Worm (Caenorhabditis elegans) whole organism, mixed stage, embryonic: Measurements from ENCODE around the gene inft-2.

ENCODE experiments used
- M03D4.4 ChIP-seq: sonication (generic microtip); optimal IDR thresholded peaks from 2 replicates; lab custom pipeline; 2017; ENCODE audit warnings: mild to moderate bottlenecking, missing genetic modification characterization, missing compliant biosample characterization
- bed-3 ChIP-seq: fragments of 200-800 bp; sonication (Bioruptor generic); optimal IDR thresholded peaks from 3 replicates; lab custom pipeline; 2018; ENCODE audit warnings: mild to moderate bottlenecking, missing genetic modification characterization, moderate library complexity, missing compliant biosample characterization
- blmp-1 ChIP-seq: fragments of 150-350 bp; optimal IDR thresholded peaks from 2 replicates; lab custom pipeline; 2014; ENCODE audit warnings: missing biosample characterization, missing genetic modification characterization
- ceh-43 ChIP-seq: fragments of 200-800 bp; sonication (Bioruptor generic); optimal IDR thresholded peaks from 2 replicates; lab custom pipeline; 2018; ENCODE audit warnings: mild to moderate bottlenecking, missing genetic modification characterization, moderate library complexity, missing compliant biosample characterization
- cnd-1 ChIP-seq: fragments of 200-800 bp; sonication (Bioruptor generic); optimal IDR thresholded peaks from 2 replicates; lab custom pipeline; 2018; ENCODE audit warnings: mild to moderate bottlenecking, missing genetic modification characterization, missing compliant biosample characterization
- elt-3 ChIP-seq: fragments of 150-350 bp; optimal IDR thresholded peaks from 2 replicates; lab custom pipeline; 2014; ENCODE audit warnings: missing biosample characterization, missing genetic modification characterization
- flh-1 ChIP-seq: fragments of 200-800 bp; sonication (Bioruptor generic); optimal IDR thresholded peaks from 2 replicates; lab custom pipeline; 2018; ENCODE audit warnings: mild to moderate bottlenecking, missing genetic modification characterization, moderate library complexity, missing compliant biosample characterization
- ham-2 ChIP-seq: fragments of 200-800 bp; sonication (Bioruptor generic); optimal IDR thresholded peaks from 2 replicates; lab custom pipeline; 2018; ENCODE audit warnings: mild to moderate bottlenecking, missing genetic modification characterization, missing compliant biosample characterization
- hlh-1 ChIP-seq: fragments of 150-350 bp; optimal IDR thresholded peaks from 2 replicates; lab custom pipeline; 2014; ENCODE audit warnings: missing biosample characterization, missing genetic modification reagents, missing genetic modification characterization
- lin-13 ChIP-seq: fragments of 150-350 bp; optimal IDR thresholded peaks from 2 replicates; lab custom pipeline; 2014; ENCODE audit warnings: missing biosample characterization, missing genetic modification characterization
- lin-32 ChIP-seq: fragments of 200-800 bp; sonication (Bioruptor generic); optimal IDR thresholded peaks from 2 replicates; lab custom pipeline; 2018; ENCODE audit warnings: mild to moderate bottlenecking, missing genetic modification characterization, missing compliant biosample characterization
- lsy-2 ChIP-seq: fragments of 150-350 bp; optimal IDR thresholded peaks from 2 replicates; lab custom pipeline; 2014; ENCODE audit warnings: missing biosample characterization, missing genetic modification characterization
- mab-5 ChIP-seq: fragments of 150-350 bp; optimal IDR thresholded peaks from 2 replicates; lab custom pipeline; 2014; ENCODE audit warnings: missing biosample characterization, missing genetic modification characterization
- nhr-12 ChIP-seq: fragments of 150-350 bp; optimal IDR thresholded peaks from 2 replicates; lab custom pipeline; 2014; ENCODE audit warnings: missing biosample characterization, missing genetic modification characterization
- nhr-2 ChIP-seq: fragments of 150-350 bp; optimal IDR thresholded peaks from 2 replicates; lab custom pipeline; 2014; ENCODE audit warnings: missing biosample characterization, missing genetic modification characterization
- nhr-237 ChIP-seq: fragments of 150-350 bp; optimal IDR thresholded peaks from 2 replicates; lab custom pipeline; 2014; ENCODE audit warnings: missing biosample characterization, missing genetic modification characterization
- nhr-28 ChIP-seq: fragments of 150-350 bp; optimal IDR thresholded peaks from 2 replicates; lab custom pipeline; 2014; ENCODE audit warnings: missing biosample characterization, missing genetic modification characterization
- nhr-76 ChIP-seq: sonication (generic microtip); optimal IDR thresholded peaks from 2 replicates; lab custom pipeline; 2017; ENCODE audit warnings: missing biosample characterization, missing genetic modification characterization
- pha-4 ChIP-seq: fragments of 150-350 bp; optimal IDR thresholded peaks from 2 replicates; lab custom pipeline; 2018; ENCODE audit warnings: missing biosample characterization, missing genetic modification reagents, missing genetic modification characterization
- sem-2 ChIP-seq: fragments of 200-800 bp; sonication (Bioruptor generic); optimal IDR thresholded peaks from 2 replicates; lab custom pipeline; 2018; ENCODE audit warnings: mild to moderate bottlenecking, missing genetic modification characterization, missing compliant biosample characterization
- sptf-1 ChIP-seq: sonication (generic microtip); optimal IDR thresholded peaks from 2 replicates; lab custom pipeline; 2017; ENCODE audit warnings: mild to moderate bottlenecking, missing genetic modification characterization, moderate library complexity, missing compliant biosample characterization
- tbx-8 ChIP-seq: fragments of 200-800 bp; sonication (Bioruptor generic); optimal IDR thresholded peaks from 2 replicates; lab custom pipeline; 2018; ENCODE audit warnings: mild to moderate bottlenecking, missing genetic modification characterization, moderate library complexity, missing compliant biosample characterization
- unc-120 ChIP-seq: sonication (generic microtip); optimal IDR thresholded peaks from 2 replicates; lab custom pipeline; 2017; ENCODE audit warnings: missing genetic modification characterization, missing compliant biosample characterization; ENCODE audit not compliant: poor library complexity, severe bottlenecking
- unc-39 ChIP-seq: fragments of 150-350 bp; optimal IDR thresholded peaks from 2 replicates; lab custom pipeline; 2014; ENCODE audit warnings: missing biosample characterization, missing genetic modification characterization
- unc-62 ChIP-seq: fragments of 150-350 bp; optimal IDR thresholded peaks from 2 replicates; lab custom pipeline; 2014; ENCODE audit warnings: missing biosample characterization, missing genetic modification reagents, missing genetic modification characterization
- zip-8 ChIP-seq: fragments of 150-350 bp; optimal IDR thresholded peaks from 2 replicates; lab custom pipeline; 2014; ENCODE audit warnings: missing biosample characterization, missing genetic modification characterization
- ztf-11 ChIP-seq: fragments of 150-350 bp; optimal IDR thresholded peaks from 2 replicates; lab custom pipeline; 2014; ENCODE audit warnings: missing biosample characterization, missing genetic modification characterization

Gene inft-2

ce11 chrV:12974047-12974446 lies 28.1 kb upstream of the inft-2 start:
- TF ChIP-seq unc-120 (tag; lab: Kevin White, UChicago) (no peak), zip-8 (peak; percentile 66), flh-1 (no peak)

ce11 chrV:12987061-12987460 lies 15.1 kb upstream of the inft-2 start, which contains the start of gene shw-3:
Gene shw-3 (minus strand): TSS chrV:12987161.
- TF ChIP-seq nhr-237 (tag; lab: Kevin White, UChicago): no peak
- TF ChIP-seq unc-39: no peak
- no peak for TF ChIP-seq nhr-2 (tag; lab: Kevin White, UChicago)
- no peak for TF ChIP-seq bed-3 (GFP tag; lab: Kevin White, UChicago)
- no peak for TF ChIP-seq unc-62 (GFP tag; lab: Kevin White, UChicago)
- peak; percentile 21 for TF ChIP-seq ham-2 (GFP tag; lab: Kevin White, UChicago)

DNA sequence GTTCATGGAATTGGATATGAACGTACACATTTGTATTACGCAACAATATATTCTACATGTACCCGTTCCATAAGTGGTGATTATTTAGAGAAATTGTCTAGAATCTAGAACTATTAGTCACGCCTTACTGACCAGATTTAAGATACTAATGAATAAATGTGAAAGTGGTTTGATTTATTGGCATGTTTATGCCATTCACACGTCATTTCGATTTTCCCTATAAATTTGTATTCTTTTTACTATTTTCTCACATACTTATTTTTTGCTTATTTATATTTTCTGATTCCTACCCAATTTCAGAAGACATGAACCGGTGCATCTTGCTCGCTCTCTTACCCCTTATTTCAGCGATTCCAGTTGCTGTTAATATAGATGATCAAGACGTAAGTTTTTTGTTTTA lies 13.9 kb upstream of the inft-2 start, which contains the start of gene F15B9.8:
Gene F15B9.8, plus strand, starts transcription at position 301 of the 400 bp plus-strand sequence.
- TF ChIP-seq blmp-1 (peak; percentile 22), zip-8 (peak; percentile 72), hlh-1 (tag; lab: Kevin White, UChicago) (no peak)

ce11 chrV:12992891-12993290 lies 9.2 kb upstream of the inft-2 start, which contains the start of the genes F15B9.11 and dsl-7:
Gene F15B9.11 (minus strand): TSS chrV:12992895.
Gene dsl-7 (plus strand): TSS chrV:12993150.
- TF ChIP-seq pha-4 (no peak), nhr-2 (tag; lab: Kevin White, UChicago) (no peak), lin-13 (tag; lab: Kevin White, UChicago) (no peak), cnd-1 (no peak)

- TF ChIP-seq blmp-1 (no peak), elt-3 (tag; lab: Kevin White, UChicago) (no peak), flh-1 (no peak), mab-5 (tag; lab: Kevin White, UChicago) (no peak), sem-2 (no peak), unc-62 (GFP tag; lab: Kevin White, UChicago) (no peak), nhr-2 (tag; lab: Kevin White, UChicago) (no peak), unc-39 (no peak), nhr-76 (tag; lab: Kevin White, UChicago) (no peak), hlh-1 (tag; lab: Kevin White, UChicago) (no peak), ztf-11 (no peak), nhr-28 (tag; lab: Kevin White, UChicago) (no peak), bed-3 (GFP tag; lab: Kevin White, UChicago) (no peak)
Observed at ce11 chrV:12995269-12995668, 6.8 kb upstream of the inft-2 start, which contains the start of gene far-5. Gene far-5 (plus strand): TSS chrV:12995569.

DNA sequence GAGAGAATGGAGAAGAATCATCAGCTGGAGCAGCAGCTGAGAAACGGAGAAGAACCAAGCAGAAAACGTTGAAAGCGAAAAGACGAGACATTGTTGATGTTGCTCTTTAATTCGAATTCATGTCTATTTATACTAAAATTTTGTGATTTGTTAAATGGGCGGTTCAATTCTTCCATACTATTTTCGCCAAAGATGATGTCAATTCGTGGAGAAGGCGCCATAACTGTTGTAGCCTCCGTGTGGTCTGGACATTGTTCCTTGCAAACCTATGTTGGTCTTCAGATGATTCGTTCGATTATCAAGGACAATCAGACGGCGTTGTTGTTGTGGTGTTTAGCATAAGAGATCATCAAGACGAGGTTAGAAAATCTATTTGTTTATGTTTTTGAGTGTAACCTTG lies 4.7 kb upstream of the inft-2 start, which contains the start of gene far-3:
Gene far-3, minus strand, starts transcription at position 101 of the 400 bp plus-strand sequence.
- TF ChIP-seq ceh-43 (GFP tag; lab: Kevin White, UChicago) (no peak), zip-8 (no peak), sem-2 (no peak), lsy-2 (tag; lab: Kevin White, UChicago) (no peak), hlh-1 (tag; lab: Kevin White, UChicago) (no peak), elt-3 (tag; lab: Kevin White, UChicago) (no peak), M03D4.4 (tag; lab: Kevin White, UChicago) (no peak), mab-5 (tag; lab: Kevin White, UChicago) (no peak), unc-120 (tag; lab: Kevin White, UChicago) (no peak), tbx-8 (GFP tag; lab: Kevin White, UChicago) (no peak)

DNA sequence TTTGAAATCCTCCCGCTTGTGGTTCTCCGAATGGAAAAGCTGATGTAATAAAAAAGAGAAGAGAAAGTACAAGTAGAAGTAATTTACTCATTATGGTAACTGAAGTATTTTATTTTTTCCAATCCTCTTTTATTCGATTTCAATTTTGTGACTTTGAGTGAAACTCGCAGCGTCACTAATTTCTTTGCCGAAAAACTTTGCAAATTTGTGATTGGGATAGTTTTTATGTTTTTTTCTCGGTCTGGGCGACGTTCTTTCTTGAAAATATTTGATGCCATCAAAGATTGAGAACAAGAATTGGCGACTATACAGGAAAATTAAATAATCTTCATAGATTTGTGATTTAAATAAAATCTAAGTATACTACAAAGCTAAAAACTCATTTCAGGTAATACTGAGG lies 2.6 kb upstream of the inft-2 start, which contains the start of gene far-4:
Gene far-4, minus strand, starts transcription at position 101 of the 400 bp plus-strand sequence.
- TF ChIP-seq unc-120 (tag; lab: Kevin White, UChicago) (no peak), ceh-43 (GFP tag; lab: Kevin White, UChicago) (no peak), nhr-76 (tag; lab: Kevin White, UChicago) (no peak), sptf-1 (tag; lab: Kevin White, UChicago) (no peak), elt-3 (tag; lab: Kevin White, UChicago) (no peak), bed-3 (GFP tag; lab: Kevin White, UChicago) (no peak), lin-32 (GFP tag; lab: Kevin White, UChicago) (no peak), hlh-1 (tag; lab: Kevin White, UChicago) (no peak), nhr-2 (tag; lab: Kevin White, UChicago) (no peak), M03D4.4 (tag; lab: Kevin White, UChicago) (no peak), nhr-12 (no peak)
